Fruit fly (Drosophila melanogaster) whole organism, embryonic: ENCODE measurements around the gene Acp63F.

Experiments used
- ATbp ChIP-seq: fragments of 200-800 bp; sonication (Bioruptor generic); optimal IDR thresholded peaks from 2 replicates; lab custom pipeline; 2017; ENCODE audit warnings: missing biosample characterization, mild to moderate bottlenecking, missing genetic modification characterization, missing genetic modification reagents
- BtbVII ChIP-seq: fragments of 200-800 bp; sonication (Bioruptor generic); optimal IDR thresholded peaks from 3 replicates; lab custom pipeline; 2017; ENCODE audit warnings: missing biosample characterization, mild to moderate bottlenecking, missing genetic modification characterization
- CG10543 ChIP-seq: fragments of 200-800 bp; sonication (Bioruptor generic); optimal IDR thresholded peaks from 3 replicates; lab custom pipeline; 2017; ENCODE audit warnings: missing biosample characterization, mild to moderate bottlenecking, missing genetic modification characterization, moderate library complexity
- CG12299 ChIP-seq: fragments of 200-800 bp; sonication (Bioruptor generic); optimal IDR thresholded peaks from 2 replicates; lab custom pipeline; 2018; ENCODE audit warnings: missing biosample characterization, mild to moderate bottlenecking, missing genetic modification characterization
- CG12769 ChIP-seq: fragments of 200-800 bp; sonication (Bioruptor generic); optimal IDR thresholded peaks from 2 replicates; lab custom pipeline; 2019; ENCODE audit warnings: missing biosample characterization, mild to moderate bottlenecking, missing genetic modification characterization, moderate library complexity
- CG13296 ChIP-seq: fragments of 200-800 bp; sonication (Bioruptor generic); optimal IDR thresholded peaks from 3 replicates; lab custom pipeline; 2018; ENCODE audit warnings: missing biosample characterization, mild to moderate bottlenecking, missing genetic modification characterization
- CG14965 ChIP-seq: fragments of 200-800 bp; sonication (Bioruptor generic); optimal IDR thresholded peaks from 2 replicates; lab custom pipeline; 2016; ENCODE audit warnings: missing biosample characterization, missing genetic modification characterization, borderline replicate concordance
- CG15601 ChIP-seq: fragments of 200-800 bp; sonication (Bioruptor generic); optimal IDR thresholded peaks from 3 replicates; lab custom pipeline; 2019; ENCODE audit warnings: missing biosample characterization, mild to moderate bottlenecking, missing genetic modification characterization, moderate library complexity
- CG17802 ChIP-seq: fragments of 200-800 bp; sonication (Bioruptor generic); optimal IDR thresholded peaks from 2 replicates; lab custom pipeline; 2018; ENCODE audit warnings: missing biosample characterization, mild to moderate bottlenecking, missing genetic modification characterization, moderate library complexity
- CG2678 ChIP-seq: fragments of 200-800 bp; sonication (Bioruptor generic); optimal IDR thresholded peaks from 3 replicates; lab custom pipeline; 2019; ENCODE audit warnings: missing biosample characterization, mild to moderate bottlenecking, missing genetic modification characterization, moderate library complexity
- CG34376 ChIP-seq: fragments of 200-800 bp; sonication (Bioruptor generic); optimal IDR thresholded peaks from 2 replicates; lab custom pipeline; 2018; ENCODE audit warnings: missing biosample characterization, mild to moderate bottlenecking, missing genetic modification characterization
- CG34422 ChIP-seq: fragments of 200-800 bp; sonication (Bioruptor generic); IDR thresholded peaks from 3 replicates; pipeline ENCODE4 v1.3.6; 2022; ENCODE audit warnings: missing biosample characterization, missing genetic modification characterization
- CG4617 ChIP-seq: fragments of 200-800 bp; sonication (Bioruptor generic); optimal IDR thresholded peaks from 3 replicates; lab custom pipeline; 2016; ENCODE audit warnings: missing biosample characterization, missing genetic modification characterization, borderline replicate concordance
- CG5180 ChIP-seq: fragments of 200-800 bp; sonication (Bioruptor generic); optimal IDR thresholded peaks from 3 replicates; lab custom pipeline; 2017; ENCODE audit warnings: missing biosample characterization, missing genetic modification characterization, mild to moderate bottlenecking, moderate library complexity, missing genetic modification reagents
- CG5245 ChIP-seq: fragments of 200-800 bp; sonication (Bioruptor generic); optimal IDR thresholded peaks from 3 replicates; lab custom pipeline; 2016; ENCODE audit warnings: missing biosample characterization, missing genetic modification characterization
- CG6175 ChIP-seq: fragments of 200-800 bp; sonication (Bioruptor generic); IDR thresholded peaks from 3 replicates; pipeline ENCODE4 v1.3.6; 2022; ENCODE audit warnings: missing biosample characterization, missing genetic modification characterization
- CG6254 ChIP-seq: fragments of 200-800 bp; sonication (Bioruptor generic); optimal IDR thresholded peaks from 3 replicates; lab custom pipeline; 2017; ENCODE audit warnings: mild to moderate bottlenecking, missing biosample characterization, missing genetic modification reagents, missing genetic modification characterization
- CG8765 ChIP-seq: fragments of 200-800 bp; sonication (Bioruptor generic); IDR thresholded peaks from 2 replicates; pipeline ENCODE4 v1.3.6; 2022; ENCODE audit warnings: missing biosample characterization, missing genetic modification characterization
- CG9727 ChIP-seq: fragments of 200-800 bp; sonication (Bioruptor generic); optimal IDR thresholded peaks from 3 replicates; lab custom pipeline; 2017; ENCODE audit warnings: missing biosample characterization, mild to moderate bottlenecking, missing genetic modification characterization
- CG9817 ChIP-seq: fragments of 200-800 bp; sonication (Bioruptor generic); optimal IDR thresholded peaks from 2 replicates; lab custom pipeline; 2018; ENCODE audit warnings: missing biosample characterization, mild to moderate bottlenecking, missing genetic modification characterization, moderate library complexity
- D19A ChIP-seq: fragments of 200-800 bp; optimal IDR thresholded peaks from 3 replicates; lab custom pipeline; 2019; ENCODE audit warnings: missing biosample characterization, mild to moderate bottlenecking, missing genetic modification characterization, moderate library complexity
- Deaf1 ChIP-seq: fragments of 200-800 bp; optimal IDR thresholded peaks from 3 replicates; lab custom pipeline; 2019; ENCODE audit warnings: missing biosample characterization, mild to moderate bottlenecking, missing genetic modification characterization, moderate library complexity
- Dek ChIP-seq: fragments of 200-800 bp; sonication (Bioruptor generic); optimal IDR thresholded peaks from 3 replicates; lab custom pipeline; 2019; ENCODE audit warnings: missing biosample characterization, mild to moderate bottlenecking, missing genetic modification characterization, moderate library complexity
- Eip74EF ChIP-seq, 2 experiments: fragments of 200-800 bp in 1 of 2; fragments of >200 bp in 1 of 2; sonication (Bioruptor generic) in 1 of 2; optimal IDR thresholded peaks; 2 replicates each; lab custom pipeline; 2017 to 2019; ENCODE audit warnings: missing biosample characterization in 2 of 2, missing genetic modification characterization in 2 of 2, mild to moderate bottlenecking in 1 of 2, moderate library complexity in 1 of 2
- Hey ChIP-seq: fragments of 200-800 bp; sonication (Bioruptor generic); optimal IDR thresholded peaks from 3 replicates; lab custom pipeline; 2018; ENCODE audit warnings: missing biosample characterization, mild to moderate bottlenecking, missing genetic modification characterization
- Hr78 ChIP-seq, 2 experiments: fragments of 200-800 bp in 1 of 2; fragments of >200 bp in 1 of 2; sonication (Bioruptor generic) in 1 of 2; optimal IDR thresholded peaks; 2 replicates each; lab custom pipeline; 2017 to 2019; ENCODE audit warnings: missing biosample characterization in 2 of 2, missing genetic modification characterization in 2 of 2, mild to moderate bottlenecking in 1 of 2, moderate library complexity in 1 of 2
- Nf-YB ChIP-seq: fragments of 200-800 bp; sonication (Bioruptor generic); optimal IDR thresholded peaks from 3 replicates; lab custom pipeline; 2019; ENCODE audit warnings: missing biosample characterization, mild to moderate bottlenecking, missing genetic modification characterization, moderate library complexity
- Nf-YC ChIP-seq: fragments of 200-800 bp; optimal IDR thresholded peaks from 3 replicates; lab custom pipeline; 2019; ENCODE audit warnings: missing biosample characterization, mild to moderate bottlenecking, missing genetic modification characterization, moderate library complexity
- amos ChIP-seq: fragments of 200-800 bp; sonication (Bioruptor generic); IDR thresholded peaks from 2 replicates; pipeline ENCODE4 v1.3.6; 2022; ENCODE audit warnings: missing biosample characterization, missing genetic modification characterization; ENCODE audit not compliant: partially characterized antibody
- bsh ChIP-seq, 2 experiments: fragments of 200-800 bp; sonication (Bioruptor generic); optimal IDR thresholded peaks; 2 replicates each; lab custom pipeline; 2017 to 2018; ENCODE audit warnings: mild to moderate bottlenecking in 2 of 2, missing biosample characterization in 2 of 2, missing genetic modification characterization in 2 of 2, moderate library complexity in 1 of 2
- chm ChIP-seq: fragments of 200-800 bp; sonication (Bioruptor generic); IDR thresholded peaks from 2 replicates; pipeline ENCODE4 v1.3.6; 2022; ENCODE audit warnings: missing biosample characterization, missing genetic modification characterization
- crol ChIP-seq: fragments of 200-800 bp; sonication (Bioruptor generic); IDR thresholded peaks from 2 replicates; pipeline ENCODE4 v1.3.6; 2022; ENCODE audit warnings: missing biosample characterization, missing genetic modification characterization
- dmrt11E ChIP-seq: fragments of 200-800 bp; sonication (Bioruptor generic); optimal IDR thresholded peaks from 3 replicates; lab custom pipeline; 2018; ENCODE audit warnings: missing biosample characterization, mild to moderate bottlenecking, missing genetic modification characterization, moderate library complexity
- dmrt99B ChIP-seq: fragments of 200-800 bp; sonication (Bioruptor generic); optimal IDR thresholded peaks from 2 replicates; lab custom pipeline; 2018; ENCODE audit warnings: missing biosample characterization, mild to moderate bottlenecking, missing genetic modification characterization, moderate library complexity
- fd64A ChIP-seq: fragments of 200-800 bp; sonication (Bioruptor generic); optimal IDR thresholded peaks from 3 replicates; lab custom pipeline; 2018; ENCODE audit warnings: missing biosample characterization, mild to moderate bottlenecking, missing genetic modification characterization
- kah ChIP-seq: fragments of 200-800 bp; sonication (Bioruptor generic); optimal IDR thresholded peaks from 2 replicates; lab custom pipeline; 2018; ENCODE audit warnings: missing biosample characterization, mild to moderate bottlenecking, missing genetic modification characterization
- kni ChIP-seq: fragments of 200-800 bp; sonication (Bioruptor generic); optimal IDR thresholded peaks from 3 replicates; lab custom pipeline; 2017; ENCODE audit warnings: mild to moderate bottlenecking, missing biosample characterization, missing genetic modification reagents, missing genetic modification characterization
- nom ChIP-seq: fragments of 200-800 bp; sonication (Bioruptor generic); optimal IDR thresholded peaks from 2 replicates; lab custom pipeline; 2017; ENCODE audit warnings: missing biosample characterization, missing genetic modification characterization, mild to moderate bottlenecking, moderate library complexity, missing genetic modification reagents
- odd ChIP-seq: fragments of 200-800 bp; sonication (Bioruptor generic); optimal IDR thresholded peaks from 2 replicates; lab custom pipeline; 2017; ENCODE audit warnings: missing biosample characterization, mild to moderate bottlenecking, missing genetic modification characterization
- ro ChIP-seq: fragments of 200-800 bp; sonication (Bioruptor generic); IDR thresholded peaks from 2 replicates; pipeline ENCODE4 v1.3.6; 2022; ENCODE audit warnings: missing biosample characterization, missing genetic modification characterization
- salm ChIP-seq: fragments of 200-800 bp; sonication (Bioruptor generic); optimal IDR thresholded peaks from 2 replicates; lab custom pipeline; 2018; ENCODE audit warnings: missing biosample characterization, mild to moderate bottlenecking, missing genetic modification characterization
- sd ChIP-seq: fragments of 200-800 bp; sonication (Bioruptor generic); optimal IDR thresholded peaks from 3 replicates; lab custom pipeline; 2018; ENCODE audit warnings: missing biosample characterization, mild to moderate bottlenecking, missing genetic modification characterization, moderate library complexity
- sens ChIP-seq: fragments of 200-800 bp; sonication (Bioruptor generic); peaks from one replicate; lab custom pipeline; 2016; ENCODE audit warnings: missing biosample characterization, missing genetic modification characterization
- sqz ChIP-seq: fragments of 200-800 bp; sonication (Bioruptor generic); optimal IDR thresholded peaks from 3 replicates; lab custom pipeline; 2018; ENCODE audit warnings: missing biosample characterization, mild to moderate bottlenecking, missing genetic modification characterization
- sug ChIP-seq: fragments of 200-800 bp; optimal IDR thresholded peaks from 2 replicates; lab custom pipeline; 2019; ENCODE audit warnings: missing biosample characterization, mild to moderate bottlenecking, missing genetic modification characterization, moderate library complexity
- trem ChIP-seq: fragments of 200-800 bp; optimal IDR thresholded peaks from 3 replicates; lab custom pipeline; 2019; ENCODE audit warnings: missing biosample characterization, mild to moderate bottlenecking, missing genetic modification characterization, moderate library complexity
- wek ChIP-seq: fragments of 200-800 bp; sonication (Bioruptor generic); optimal IDR thresholded peaks from 3 replicates; lab custom pipeline; 2018; ENCODE audit warnings: missing biosample characterization, mild to moderate bottlenecking, missing genetic modification characterization, moderate library complexity

The Acp63F gene

DNA sequence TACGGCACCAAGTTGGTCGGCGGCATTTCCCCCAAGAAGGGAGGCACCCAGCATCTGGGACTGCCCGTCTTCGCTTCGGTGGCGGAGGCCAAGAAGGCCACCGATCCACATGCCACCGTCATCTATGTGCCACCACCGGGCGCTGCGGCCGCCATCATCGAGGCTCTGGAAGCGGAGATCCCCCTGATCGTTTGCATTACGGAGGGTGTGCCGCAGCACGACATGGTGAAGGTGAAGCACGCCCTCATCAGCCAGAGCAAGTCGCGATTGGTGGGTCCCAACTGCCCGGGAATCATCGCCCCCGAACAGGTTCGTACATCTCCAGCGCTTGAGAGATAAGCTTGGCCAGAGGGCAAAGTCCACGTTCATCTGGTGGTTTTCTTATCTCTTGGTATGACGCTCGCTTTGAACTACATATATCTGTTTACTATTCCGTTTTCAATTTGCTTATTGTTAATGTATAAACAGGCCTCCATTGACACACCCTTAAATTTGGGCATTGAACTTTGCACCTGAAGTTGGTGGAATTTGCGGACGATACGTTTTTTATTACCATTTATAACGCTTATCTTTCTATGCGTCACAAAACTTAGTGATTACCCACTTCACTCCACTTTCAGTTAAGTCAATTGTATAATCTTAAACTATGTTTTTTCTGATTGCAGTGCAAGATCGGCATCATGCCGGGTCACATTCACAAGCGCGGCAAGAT, 774 bp upstream of the Acp63F start:
- TF ChIP-seq CG34422 (GFP tag; lab: Robert Waterston, UW) = no peak
- peak; percentile 28 for TF ChIP-seq CG2678 (tag; lab: Kevin White, UChicago)
- TF ChIP-seq sqz (GFP tag; lab: Kevin White, UChicago) = peak; percentile 28
- TF ChIP-seq chm (GFP tag; lab: Robert Waterston, UW) = no peak
- no peak for TF ChIP-seq CG8765 (GFP tag; lab: Robert Waterston, UW)
- TF ChIP-seq Nf-YC (tag; lab: Kevin White, UChicago) = peak; percentile 78
- TF ChIP-seq CG12769 (tag; lab: Kevin White, UChicago) = peak; percentile 23
- TF ChIP-seq Deaf1 (tag; lab: Kevin White, UChicago) = peak; percentile 4
- TF ChIP-seq CG10543 (GFP tag; lab: Kevin White, UChicago) = peak; percentile 50
- peak; percentile 12 for TF ChIP-seq CG9727 (GFP tag; lab: Kevin White, UChicago)
- TF ChIP-seq kah (GFP tag; lab: Kevin White, UChicago) = peak; percentile 3
- no peak for TF ChIP-seq Dek (tag; lab: Kevin White, UChicago)
- TF ChIP-seq dmrt11E (tag; lab: Kevin White, UChicago) = peak; percentile 0
- no peak for TF ChIP-seq CG14965 (GFP tag; lab: Kevin White, UChicago)
- TF ChIP-seq sens = peak; percentile 77
- TF ChIP-seq dmrt99B (tag; lab: Kevin White, UChicago) = peak; percentile 11
- peak; percentile 74 for TF ChIP-seq sd (tag; lab: Kevin White, UChicago)
- TF ChIP-seq amos = no peak
- peak; percentile 52 for TF ChIP-seq CG15601 (tag; lab: Kevin White, UChicago)
- TF ChIP-seq salm (tag; lab: Kevin White, UChicago) = no peak
- peak; percentile 11 for TF ChIP-seq Hey (tag; lab: Kevin White, UChicago)
- peak; percentile 40 for TF ChIP-seq odd
- peak; percentile 38 for TF ChIP-seq ATbp (GFP tag; lab: Kevin White, UChicago)
- peak; percentile 26 for TF ChIP-seq CG6254 (GFP tag; lab: Kevin White, UChicago)
- peak; percentile 6 to 43 for TF ChIP-seq bsh (GFP tag; optimal IDR thresholded peaks at IDR 0.05; lab: Kevin White, UChicago)
- TF ChIP-seq D19A (tag; lab: Kevin White, UChicago) = no peak
- peak; percentile 17 for TF ChIP-seq CG12299 (tag; lab: Kevin White, UChicago)
- TF ChIP-seq CG9817 (tag; lab: Kevin White, UChicago) = no peak
- peak; percentile 47 for TF ChIP-seq BtbVII (GFP tag; lab: Kevin White, UChicago)
- TF ChIP-seq wek (GFP tag; lab: Kevin White, UChicago) = peak; percentile 13
- TF ChIP-seq ro (GFP tag; lab: Robert Waterston, UW) = no peak
- TF ChIP-seq kni (GFP tag; lab: Kevin White, UChicago) = peak; percentile 16
- TF ChIP-seq Hr78 (GFP tag; optimal IDR thresholded peaks at IDR 0.05; lab: Kevin White, UChicago) = peak in 1 of 2 experiments; percentile 89
- TF ChIP-seq sug (tag; lab: Kevin White, UChicago) = peak; percentile 63
- TF ChIP-seq CG13296 (GFP tag; lab: Kevin White, UChicago) = peak; percentile 44
- TF ChIP-seq CG4617 (GFP tag; lab: Kevin White, UChicago) = no peak
- TF ChIP-seq Nf-YB (GFP tag; lab: Kevin White, UChicago) = peak; percentile 26
- peak; percentile 97 for TF ChIP-seq nom (GFP tag; lab: Kevin White, UChicago)
- TF ChIP-seq trem = no peak
- peak; percentile 94 for TF ChIP-seq CG34376
- no peak for TF ChIP-seq crol
- no peak for TF ChIP-seq CG5245 (GFP tag; lab: Kevin White, UChicago)
- peak in 1 of 2 experiments; percentile 6 for TF ChIP-seq Eip74EF (GFP tag; optimal IDR thresholded peaks at IDR 0.05; lab: Kevin White, UChicago)
- peak; percentile 13 for TF ChIP-seq fd64A (GFP tag; lab: Kevin White, UChicago)
- no peak for TF ChIP-seq CG6175 (GFP tag; lab: Robert Waterston, UW)
- TF ChIP-seq CG5180 (GFP tag; lab: Kevin White, UChicago) = peak; percentile 25
- peak; percentile 27 for TF ChIP-seq CG17802 (tag; lab: Kevin White, UChicago)
